Fruit fly (Drosophila melanogaster) whole organism, wandering third instar larva: ENCODE measurements around the gene CG5762.

Source experiments
- h ChIP-seq: fragments of 200-800 bp; sonication (Bioruptor generic); optimal IDR thresholded peaks from 3 replicates; lab custom pipeline; 2016; ENCODE audit warnings: missing biosample characterization, mild to moderate bottlenecking, missing genetic modification characterization
- woc ChIP-seq: sonication (Bioruptor generic); optimal IDR thresholded peaks from 2 replicates; lab custom pipeline; 2016; ENCODE audit warnings: missing biosample characterization, mild to moderate bottlenecking, missing genetic modification characterization

- TF ChIP-seq h = no peak
- no peak for TF ChIP-seq woc
Measured at dm6 chr3R:24386434-24386833, 25.0 kb upstream of the CG5762 start.
